Fruit fly (Drosophila melanogaster): ENCODE data around the gene grk.

grk gene

dm6 chr2L:8433512-8433911 is at the start of gene grk:
grk (minus strand) TSS chr2L:8433598.
- TF ChIP-seq CG8478 (optimal IDR thresholded peaks at IDR 0.05) = no peak
- no peak for TF ChIP-seq psq (optimal IDR thresholded peaks at IDR 0.05)
- TF ChIP-seq Dll (optimal IDR thresholded peaks at IDR 0.05) = no peak
- no peak for TF ChIP-seq EcR (GFP tag; optimal IDR thresholded peaks at IDR 0.05)
- TF ChIP-seq usp (GFP tag; optimal IDR thresholded peaks at IDR 0.05) = no peak
- no peak for TF ChIP-seq pan (optimal IDR thresholded peaks at IDR 0.05)

- TF ChIP-seq pan (optimal IDR thresholded peaks at IDR 0.05) = no peak
- TF ChIP-seq psq (optimal IDR thresholded peaks at IDR 0.05) = no peak
- TF ChIP-seq Dll (optimal IDR thresholded peaks at IDR 0.05) = no peak
- no peak for TF ChIP-seq EcR (GFP tag; optimal IDR thresholded peaks at IDR 0.05)
- TF ChIP-seq CG8478 (optimal IDR thresholded peaks at IDR 0.05) = no peak
- TF ChIP-seq usp (GFP tag; optimal IDR thresholded peaks at IDR 0.05) = no peak
Observed at dm6 chr2L:8481623-8482424, 48.4 kb upstream of the grk start, which contains the start of gene CG43796. CG43796 (plus strand) TSS chr2L:8482374.

- TF ChIP-seq usp (GFP tag; optimal IDR thresholded peaks at IDR 0.05) (no peak), EcR (GFP tag; optimal IDR thresholded peaks at IDR 0.05) (no peak), Dll (optimal IDR thresholded peaks at IDR 0.05) (no peak), psq (optimal IDR thresholded peaks at IDR 0.05) (no peak), CG8478 (optimal IDR thresholded peaks at IDR 0.05) (no peak), pan (optimal IDR thresholded peaks at IDR 0.05) (no peak)
Observed at dm6 chr2L:8480825-8481224, 47.4 kb upstream of the grk start.

dm6 chr2L:8478911-8479706 is 45.7 kb upstream of the grk start:
- TF ChIP-seq usp (GFP tag; optimal IDR thresholded peaks at IDR 0.05) (no peak), EcR (GFP tag; optimal IDR thresholded peaks at IDR 0.05) (no peak), Dll (optimal IDR thresholded peaks at IDR 0.05) (no peak), CG8478 (optimal IDR thresholded peaks at IDR 0.05) (no peak), psq (optimal IDR thresholded peaks at IDR 0.05) (no peak), pan (optimal IDR thresholded peaks at IDR 0.05) (no peak)

- TF ChIP-seq pan (optimal IDR thresholded peaks at IDR 0.05) (no peak), Dll (optimal IDR thresholded peaks at IDR 0.05) (peak; percentile 50)
Observed at dm6 chr2L:8478379-8478778, 45.0 kb upstream of the grk start.

dm6 chr2L:8477971-8478370 is 44.6 kb upstream of the grk start:
- TF ChIP-seq CG8478 (optimal IDR thresholded peaks at IDR 0.05) (no peak), psq (optimal IDR thresholded peaks at IDR 0.05) (no peak), pan (optimal IDR thresholded peaks at IDR 0.05) (no peak), EcR (GFP tag; optimal IDR thresholded peaks at IDR 0.05) (no peak), Dll (optimal IDR thresholded peaks at IDR 0.05) (no peak), usp (GFP tag; optimal IDR thresholded peaks at IDR 0.05) (no peak)

dm6 chr2L:8477049-8477448 is 43.7 kb upstream of the grk start, which contains the start of gene CheA29a:
CheA29a (plus strand) TSS chr2L:8477349.
- no peak for TF ChIP-seq EcR (GFP tag; optimal IDR thresholded peaks at IDR 0.05)
- TF ChIP-seq psq (optimal IDR thresholded peaks at IDR 0.05) = no peak
- TF ChIP-seq CG8478 (optimal IDR thresholded peaks at IDR 0.05) = no peak
- no peak for TF ChIP-seq usp (GFP tag; optimal IDR thresholded peaks at IDR 0.05)
- TF ChIP-seq pan (optimal IDR thresholded peaks at IDR 0.05) = no peak
- no peak for TF ChIP-seq Dll (optimal IDR thresholded peaks at IDR 0.05)

dm6 chr2L:8473448-8473847 is 40.0 kb upstream of the grk start:
- no peak for TF ChIP-seq CG8478 (optimal IDR thresholded peaks at IDR 0.05)
- no peak for TF ChIP-seq pan (optimal IDR thresholded peaks at IDR 0.05)
- TF ChIP-seq EcR (GFP tag; optimal IDR thresholded peaks at IDR 0.05) = no peak

- no peak for TF ChIP-seq pan (optimal IDR thresholded peaks at IDR 0.05)
Observed at dm6 chr2L:8471667-8472066, 38.3 kb upstream of the grk start.

- TF ChIP-seq Dll (optimal IDR thresholded peaks at IDR 0.05) (no peak), CG8478 (optimal IDR thresholded peaks at IDR 0.05) (no peak)
Observed at dm6 chr2L:8468929-8469681, 35.7 kb upstream of the grk start.

- TF ChIP-seq CG8478 (optimal IDR thresholded peaks at IDR 0.05) (no peak), EcR (GFP tag; optimal IDR thresholded peaks at IDR 0.05) (no peak), Dll (optimal IDR thresholded peaks at IDR 0.05) (no peak), usp (GFP tag; optimal IDR thresholded peaks at IDR 0.05) (no peak), pan (optimal IDR thresholded peaks at IDR 0.05) (no peak), psq (optimal IDR thresholded peaks at IDR 0.05) (no peak)
Observed at dm6 chr2L:8466643-8467042, 33.2 kb upstream of the grk start, which contains the start of gene dachs. dachs (plus strand) TSS chr2L:8466817.

- no peak for TF ChIP-seq psq (optimal IDR thresholded peaks at IDR 0.05)
- no peak for TF ChIP-seq usp (GFP tag; optimal IDR thresholded peaks at IDR 0.05)
- no peak for TF ChIP-seq Dll (optimal IDR thresholded peaks at IDR 0.05)
- no peak for TF ChIP-seq CG8478 (optimal IDR thresholded peaks at IDR 0.05)
- no peak for TF ChIP-seq EcR (GFP tag; optimal IDR thresholded peaks at IDR 0.05)
- no peak for TF ChIP-seq pan (optimal IDR thresholded peaks at IDR 0.05)
Observed at dm6 chr2L:8464107-8464582, 30.7 kb upstream of the grk start, which contains the start of gene prg. prg (plus strand) TSS chr2L:8464488.
